Worm (Caenorhabditis elegans) whole organism, L1 larva: Measurements from ENCODE around the gene F57B1.6.

Source experiments
- ama-1 ChIP-seq: fragments of 150-350 bp; optimal IDR thresholded peaks from 2 replicates; lab custom pipeline; 2014
- ets-5 ChIP-seq: fragments of 200-800 bp; sonication (Bioruptor generic); IDR thresholded peaks from 2 replicates; pipeline ENCODE4 v1.3.6; 2022; ENCODE audit warnings: missing genetic modification characterization, missing compliant biosample characterization
- fkh-8 ChIP-seq: sonication (generic microtip); optimal IDR thresholded peaks from 2 replicates; lab custom pipeline; 2016; ENCODE audit warnings: mild to moderate bottlenecking, missing genetic modification characterization, missing compliant biosample characterization
- mep-1 ChIP-seq: fragments of 150-350 bp; optimal IDR thresholded peaks from 2 replicates; lab custom pipeline; 2014; ENCODE audit warnings: missing biosample characterization, missing genetic modification characterization
- nhr-71 ChIP-seq: sonication (generic microtip); optimal IDR thresholded peaks from 2 replicates; lab custom pipeline; 2016; ENCODE audit warnings: mild to moderate bottlenecking, missing genetic modification characterization, moderate library complexity, missing compliant biosample characterization
- nhr-77 ChIP-seq: fragments of 150-350 bp; optimal IDR thresholded peaks from 2 replicates; lab custom pipeline; 2014; ENCODE audit warnings: missing biosample characterization, missing genetic modification characterization
- skn-1 ChIP-seq: fragments of 150-350 bp; optimal IDR thresholded peaks from 2 replicates; lab custom pipeline; 2014; ENCODE audit warnings: missing biosample characterization, missing genetic modification characterization
- snpc-4 ChIP-seq: fragments of 150-350 bp; optimal IDR thresholded peaks from 2 replicates; lab custom pipeline; 2014; ENCODE audit warnings: missing biosample characterization, missing genetic modification characterization

- no peak for TF ChIP-seq skn-1 (tag; lab: Kevin White, UChicago)
- TF ChIP-seq nhr-71 = peak; percentile 52
- no peak for TF ChIP-seq ets-5
- TF ChIP-seq snpc-4 (tag; lab: Kevin White, UChicago) = no peak
- TF ChIP-seq mep-1 (tag; lab: Kevin White, UChicago) = no peak
- no peak for TF ChIP-seq fkh-8 (tag; lab: Kevin White, UChicago)
- no peak for TF ChIP-seq ama-1 (lab: Kevin White, UChicago)
- TF ChIP-seq nhr-77 (tag; lab: Kevin White, UChicago) = no peak
Measured at ce11 chrV:13200609-13201008, 8.8 kb upstream of the F57B1.6 start.
